Worm (Caenorhabditis elegans): ENCODE results near the gene str-150.

Gene str-150

ce11 chrV:16592947-16593791 lies 10.1 kb downstream of the str-150 start:
- TF ChIP-seq med-1 (GFP tag; optimal IDR thresholded peaks at IDR 0.05; ENCODE audit: insufficient read depth) = no peak
- TF ChIP-seq flt-1 (GFP tag; IDR thresholded peaks at IDR 0.05) = no peak
- no peak for TF ChIP-seq klf-2 (GFP tag; conservative IDR thresholded peaks at IDR 0.05)
- peak; percentile 80; the same call in 1 of the 2 replicates for TF ChIP-seq ztf-29 (GFP tag; IDR thresholded peaks at IDR 0.05)

ce11 chrV:16593792-16594059 lies 10.7 kb downstream of the str-150 start:
- TF ChIP-seq tab-1 (GFP tag; IDR thresholded peaks at IDR 0.05) = 0 out of 2 replicates have a peak, but pooled peaks have one; percentile 9
- TF ChIP-seq cog-1 (tag; optimal IDR thresholded peaks at IDR 0.05) = no peak

ce11 chrV:16594514-16594913 lies 11.4 kb downstream of the str-150 start:
- TF ChIP-seq klf-2 (GFP tag; conservative IDR thresholded peaks at IDR 0.05) = no peak
- TF ChIP-seq med-1 (GFP tag; optimal IDR thresholded peaks at IDR 0.05; ENCODE audit: insufficient read depth) = no peak
- no peak for TF ChIP-seq flt-1 (GFP tag; IDR thresholded peaks at IDR 0.05)
- TF ChIP-seq ztf-23 (GFP tag; IDR thresholded peaks at IDR 0.05) = no peak
- no peak for TF ChIP-seq tab-1 (GFP tag; IDR thresholded peaks at IDR 0.05)
- TF ChIP-seq T22C8.4 (GFP tag; IDR thresholded peaks at IDR 0.05) = no peak
- no peak for TF ChIP-seq ztf-29 (GFP tag; IDR thresholded peaks at IDR 0.05)
- TF ChIP-seq cog-1 (tag; optimal IDR thresholded peaks at IDR 0.05) = no peak
- no peak for TF ChIP-seq ref-1 (GFP tag; conservative IDR thresholded peaks at IDR 0.05)

- TF ChIP-seq cog-1 (tag; optimal IDR thresholded peaks at IDR 0.05) (no peak), klf-2 (GFP tag; conservative IDR thresholded peaks at IDR 0.05) (no peak), ref-1 (GFP tag; conservative IDR thresholded peaks at IDR 0.05) (no peak), ztf-23 (GFP tag; IDR thresholded peaks at IDR 0.05) (no peak)
Observed at ce11 chrV:16595140-16595791, 12.2 kb downstream of the str-150 start, which contains the start of gene cpl-1. TSS of gene cpl-1 (minus strand) at chrV:16595346.

- TF ChIP-seq tab-1 (GFP tag; IDR thresholded peaks at IDR 0.05) = no peak
- TF ChIP-seq ref-1 (GFP tag; conservative IDR thresholded peaks at IDR 0.05) = no peak
- no peak for TF ChIP-seq cog-1 (tag; optimal IDR thresholded peaks at IDR 0.05)
- TF ChIP-seq med-1 (GFP tag; optimal IDR thresholded peaks at IDR 0.05; ENCODE audit: insufficient read depth) = no peak
- no peak for TF ChIP-seq flt-1 (GFP tag; IDR thresholded peaks at IDR 0.05)
- TF ChIP-seq T22C8.4 (GFP tag; IDR thresholded peaks at IDR 0.05) = no peak
- no peak for TF ChIP-seq ztf-29 (GFP tag; IDR thresholded peaks at IDR 0.05)
- TF ChIP-seq ztf-23 (GFP tag; IDR thresholded peaks at IDR 0.05) = no peak
- no peak for TF ChIP-seq klf-2 (GFP tag; conservative IDR thresholded peaks at IDR 0.05)
Observed at ce11 chrV:16596102-16596501, 13.0 kb downstream of the str-150 start.

- no peak for TF ChIP-seq ztf-29 (GFP tag; IDR thresholded peaks at IDR 0.05)
- TF ChIP-seq flt-1 (GFP tag; IDR thresholded peaks at IDR 0.05) = no peak
- TF ChIP-seq T22C8.4 (GFP tag; IDR thresholded peaks at IDR 0.05) = no peak
- no peak for TF ChIP-seq tab-1 (GFP tag; IDR thresholded peaks at IDR 0.05)
- no peak for TF ChIP-seq ref-1 (GFP tag; conservative IDR thresholded peaks at IDR 0.05)
- no peak for TF ChIP-seq med-1 (GFP tag; optimal IDR thresholded peaks at IDR 0.05; ENCODE audit: insufficient read depth)
- TF ChIP-seq ztf-23 (GFP tag; IDR thresholded peaks at IDR 0.05) = no peak
- no peak for TF ChIP-seq klf-2 (GFP tag; conservative IDR thresholded peaks at IDR 0.05)
- no peak for TF ChIP-seq cog-1 (tag; optimal IDR thresholded peaks at IDR 0.05)
Observed at ce11 chrV:16598437-16598836, 15.4 kb downstream of the str-150 start.

- TF ChIP-seq ztf-23 (GFP tag; IDR thresholded peaks at IDR 0.05) = no peak
- no peak for TF ChIP-seq med-1 (GFP tag; optimal IDR thresholded peaks at IDR 0.05; ENCODE audit: insufficient read depth)
- TF ChIP-seq T22C8.4 (GFP tag; IDR thresholded peaks at IDR 0.05) = no peak
- TF ChIP-seq ref-1 (GFP tag; conservative IDR thresholded peaks at IDR 0.05) = no peak
- TF ChIP-seq cog-1 (tag; optimal IDR thresholded peaks at IDR 0.05) = no peak
- TF ChIP-seq tab-1 (GFP tag; IDR thresholded peaks at IDR 0.05) = no peak
- no peak for TF ChIP-seq klf-2 (GFP tag; conservative IDR thresholded peaks at IDR 0.05)
- TF ChIP-seq ztf-29 (GFP tag; IDR thresholded peaks at IDR 0.05) = no peak
- TF ChIP-seq flt-1 (GFP tag; IDR thresholded peaks at IDR 0.05) = no peak
Observed at ce11 chrV:16599835-16600234, 16.8 kb downstream of the str-150 start.

- no peak for TF ChIP-seq tab-1 (GFP tag; IDR thresholded peaks at IDR 0.05)
- TF ChIP-seq ztf-23 (GFP tag; IDR thresholded peaks at IDR 0.05) = no peak
- TF ChIP-seq klf-2 (GFP tag; conservative IDR thresholded peaks at IDR 0.05) = no peak
- no peak for TF ChIP-seq ztf-29 (GFP tag; IDR thresholded peaks at IDR 0.05)
- no peak for TF ChIP-seq med-1 (GFP tag; optimal IDR thresholded peaks at IDR 0.05; ENCODE audit: insufficient read depth)
- no peak for TF ChIP-seq T22C8.4 (GFP tag; IDR thresholded peaks at IDR 0.05)
- no peak for TF ChIP-seq cog-1 (tag; optimal IDR thresholded peaks at IDR 0.05)
- no peak for TF ChIP-seq flt-1 (GFP tag; IDR thresholded peaks at IDR 0.05)
- no peak for TF ChIP-seq ref-1 (GFP tag; conservative IDR thresholded peaks at IDR 0.05)
Observed at ce11 chrV:16600623-16601022, 17.6 kb downstream of the str-150 start, which contains the start of gene T03E6.9. TSS of gene T03E6.9 (minus strand) at chrV:16600723.

ce11 chrV:16603102-16603501 lies 20.0 kb downstream of the str-150 start, which contains the start of gene T03E6.8:
TSS of gene T03E6.8 (minus strand) at chrV:16603202.
- no peak for TF ChIP-seq T22C8.4 (GFP tag; IDR thresholded peaks at IDR 0.05)
- TF ChIP-seq klf-2 (GFP tag; conservative IDR thresholded peaks at IDR 0.05) = no peak
- TF ChIP-seq med-1 (GFP tag; optimal IDR thresholded peaks at IDR 0.05; ENCODE audit: insufficient read depth) = no peak
- no peak for TF ChIP-seq ref-1 (GFP tag; conservative IDR thresholded peaks at IDR 0.05)
- no peak for TF ChIP-seq tab-1 (GFP tag; IDR thresholded peaks at IDR 0.05)
- no peak for TF ChIP-seq flt-1 (GFP tag; IDR thresholded peaks at IDR 0.05)
- TF ChIP-seq ztf-23 (GFP tag; IDR thresholded peaks at IDR 0.05) = no peak
- no peak for TF ChIP-seq ztf-29 (GFP tag; IDR thresholded peaks at IDR 0.05)
- no peak for TF ChIP-seq cog-1 (tag; optimal IDR thresholded peaks at IDR 0.05)
